Fruit fly (Drosophila melanogaster) whole organism, embryonic: ENCODE data around the gene CG14221.
A peak's percentile ranks its signal among the peaks of the same experiment; 100 is the strongest.

Experiments used
- Ada2b ChIP-seq: fragments of 200-800 bp; sonication (Bioruptor generic); IDR thresholded peaks from 2 replicates; pipeline ENCODE4 v1.3.6; 2022; ENCODE audit warnings: missing biosample characterization, missing genetic modification characterization
- Adf1 ChIP-seq: fragments of 200-800 bp; sonication (Bioruptor generic); IDR thresholded peaks from 2 replicates; pipeline ENCODE4 v1.3.6; 2022; ENCODE audit warnings: missing biosample characterization, missing genetic modification characterization
- Atf-2 ChIP-seq: fragments of 200-800 bp; sonication (Bioruptor generic); optimal IDR thresholded peaks from 2 replicates; lab custom pipeline; 2016; ENCODE audit warnings: missing biosample characterization, missing genetic modification characterization
- Bgb ChIP-seq: fragments of 200-800 bp; sonication (Bioruptor generic); IDR thresholded peaks from 2 replicates; pipeline ENCODE4 v1.3.6; 2022; ENCODE audit warnings: missing biosample characterization, missing genetic modification characterization; ENCODE audit not compliant: partially characterized antibody
- CG11695 ChIP-seq: fragments of 200-800 bp; sonication (Bioruptor generic); IDR thresholded peaks from 3 replicates; pipeline ENCODE4 v1.3.6; 2022; ENCODE audit warnings: missing biosample characterization, missing genetic modification characterization
- CG11696 ChIP-seq: fragments of 200-800 bp; sonication (Bioruptor generic); IDR thresholded peaks from 2 replicates; pipeline ENCODE4 v1.3.6; 2022; ENCODE audit warnings: missing biosample characterization, missing genetic modification characterization
- CG12659 ChIP-seq: fragments of 200-800 bp; sonication (Bioruptor generic); optimal IDR thresholded peaks from 3 replicates; lab custom pipeline; 2017; ENCODE audit warnings: mild to moderate bottlenecking, missing biosample characterization, missing genetic modification reagents, missing genetic modification characterization
- CG12942 ChIP-seq: fragments of 200-800 bp; sonication (Bioruptor generic); optimal IDR thresholded peaks from 3 replicates; lab custom pipeline; 2016; ENCODE audit warnings: missing biosample characterization, missing genetic modification characterization
- CG14860 ChIP-seq: fragments of 200-800 bp; sonication (Bioruptor generic); IDR thresholded peaks from 3 replicates; pipeline ENCODE4 v1.3.6; 2022; ENCODE audit warnings: missing biosample characterization, missing genetic modification characterization; ENCODE audit not compliant: partially characterized antibody
- CG17359 ChIP-seq: fragments of 200-800 bp; sonication (Bioruptor generic); optimal IDR thresholded peaks from 3 replicates; lab custom pipeline; 2018; ENCODE audit warnings: missing biosample characterization, mild to moderate bottlenecking, missing genetic modification characterization, moderate library complexity
- CG18599 ChIP-seq: fragments of 200-800 bp; sonication (Bioruptor generic); optimal IDR thresholded peaks from 3 replicates; lab custom pipeline; 2017; ENCODE audit warnings: missing biosample characterization, missing genetic modification characterization, mild to moderate bottlenecking, moderate library complexity, missing genetic modification reagents
- CG2712 ChIP-seq: fragments of 200-800 bp; optimal IDR thresholded peaks from 3 replicates; lab custom pipeline; 2019; ENCODE audit warnings: missing biosample characterization, mild to moderate bottlenecking, missing genetic modification characterization, moderate library complexity
- CG31388 ChIP-seq: fragments of 200-800 bp; sonication (Bioruptor generic); optimal IDR thresholded peaks from 2 replicates; lab custom pipeline; 2016; ENCODE audit warnings: missing biosample characterization, missing genetic modification characterization
- CG32772 ChIP-seq: fragments of 200-800 bp; sonication (Bioruptor generic); IDR thresholded peaks from 2 replicates; pipeline ENCODE4 v1.3.6; 2022; ENCODE audit warnings: missing biosample characterization, missing genetic modification characterization
- CG34376 ChIP-seq: fragments of 200-800 bp; sonication (Bioruptor generic); optimal IDR thresholded peaks from 2 replicates; lab custom pipeline; 2018; ENCODE audit warnings: missing biosample characterization, mild to moderate bottlenecking, missing genetic modification characterization
- CG4404 ChIP-seq: fragments of 200-800 bp; sonication (Bioruptor generic); IDR thresholded peaks from 2 replicates; pipeline ENCODE4 v1.3.6; 2022; ENCODE audit warnings: missing biosample characterization, missing genetic modification characterization
- CG4820 ChIP-seq: fragments of 200-800 bp; sonication (Bioruptor generic); optimal IDR thresholded peaks from 3 replicates; lab custom pipeline; 2016; ENCODE audit warnings: missing biosample characterization, missing genetic modification characterization
- CG5953 ChIP-seq: fragments of 200-800 bp; sonication (Bioruptor generic); IDR thresholded peaks from 2 replicates; pipeline ENCODE4 v1.3.6; 2022; ENCODE audit warnings: missing biosample characterization, missing genetic modification characterization
- CG6854 ChIP-seq: fragments of 200-800 bp; sonication (Bioruptor generic); optimal IDR thresholded peaks from 3 replicates; lab custom pipeline; 2017; ENCODE audit warnings: missing biosample characterization, mild to moderate bottlenecking, missing genetic modification characterization
- CG7556 ChIP-seq: fragments of 200-800 bp; sonication (Bioruptor generic); optimal IDR thresholded peaks from 2 replicates; lab custom pipeline; 2017; ENCODE audit warnings: missing biosample characterization, mild to moderate bottlenecking, missing genetic modification characterization
- CG8359 ChIP-seq: fragments of 200-800 bp; sonication (Bioruptor generic); optimal IDR thresholded peaks from 2 replicates; lab custom pipeline; 2017; ENCODE audit warnings: missing biosample characterization, mild to moderate bottlenecking, missing genetic modification characterization, borderline replicate concordance
- CG8765 ChIP-seq: fragments of 200-800 bp; sonication (Bioruptor generic); IDR thresholded peaks from 2 replicates; pipeline ENCODE4 v1.3.6; 2022; ENCODE audit warnings: missing biosample characterization, missing genetic modification characterization
- E2f2 ChIP-seq: fragments of 200-800 bp; sonication (Bioruptor generic); IDR thresholded peaks from 2 replicates; pipeline ENCODE4 v1.3.6; 2022; ENCODE audit warnings: missing biosample characterization, missing genetic modification characterization
- Fer3 ChIP-seq: fragments of 200-800 bp; sonication (Bioruptor generic); optimal IDR thresholded peaks from 2 replicates; lab custom pipeline; 2018; ENCODE audit warnings: missing biosample characterization, mild to moderate bottlenecking, missing genetic modification characterization, moderate library complexity
- Lim3 ChIP-seq: fragments of 200-800 bp; sonication (Bioruptor generic); IDR thresholded peaks from 2 replicates; pipeline ENCODE4 v1.3.6; 2022; ENCODE audit warnings: missing biosample characterization, missing genetic modification characterization
- Mrtf ChIP-seq: fragments of 200-800 bp; sonication (Bioruptor generic); IDR thresholded peaks from 3 replicates; pipeline ENCODE4 v1.3.6; 2022; ENCODE audit warnings: missing biosample characterization, missing genetic modification characterization
- NFAT ChIP-seq: fragments of 200-800 bp; sonication (Bioruptor generic); IDR thresholded peaks from 2 replicates; pipeline ENCODE4 v1.3.6; 2022; ENCODE audit warnings: missing biosample characterization, missing genetic modification characterization
- Neu2 ChIP-seq: fragments of 200-800 bp; sonication (Bioruptor generic); optimal IDR thresholded peaks from 3 replicates; lab custom pipeline; 2016; ENCODE audit warnings: missing biosample characterization, missing genetic modification characterization, borderline replicate concordance
- Nf-YC ChIP-seq: fragments of 200-800 bp; optimal IDR thresholded peaks from 3 replicates; lab custom pipeline; 2019; ENCODE audit warnings: missing biosample characterization, mild to moderate bottlenecking, missing genetic modification characterization, moderate library complexity
- Oli ChIP-seq: fragments of 200-800 bp; sonication (Bioruptor generic); optimal IDR thresholded peaks from 2 replicates; lab custom pipeline; 2018; ENCODE audit warnings: missing biosample characterization, mild to moderate bottlenecking, missing genetic modification characterization, moderate library complexity
- Vsx1 ChIP-seq: fragments of 200-800 bp; sonication (Bioruptor generic); optimal IDR thresholded peaks from 2 replicates; lab custom pipeline; 2017; ENCODE audit warnings: missing biosample characterization, mild to moderate bottlenecking, missing genetic modification characterization, missing genetic modification reagents
- bowl ChIP-seq: fragments of 200-800 bp; sonication (Bioruptor generic); IDR thresholded peaks from 2 replicates; pipeline ENCODE4 v1.3.6; 2022; ENCODE audit warnings: missing biosample characterization, missing genetic modification characterization
- btn ChIP-seq: fragments of 200-800 bp; sonication (Bioruptor generic); optimal IDR thresholded peaks from 2 replicates; lab custom pipeline; 2016; ENCODE audit warnings: missing biosample characterization, missing genetic modification characterization
- cg ChIP-seq: fragments of 200-800 bp; sonication (Bioruptor generic); optimal IDR thresholded peaks from 3 replicates; lab custom pipeline; 2019; ENCODE audit warnings: missing biosample characterization, mild to moderate bottlenecking, missing genetic modification characterization, moderate library complexity
- disco-r ChIP-seq: fragments of 200-800 bp; sonication (Bioruptor generic); optimal IDR thresholded peaks from 2 replicates; lab custom pipeline; 2016; ENCODE audit warnings: missing biosample characterization, missing genetic modification characterization
- dysf ChIP-seq: fragments of 200-800 bp; sonication (Bioruptor generic); IDR thresholded peaks from 3 replicates; pipeline ENCODE4 v1.3.6; 2022; ENCODE audit warnings: missing biosample characterization, missing genetic modification characterization
- emc ChIP-seq: fragments of 200-800 bp; sonication (Bioruptor generic); optimal IDR thresholded peaks from 2 replicates; lab custom pipeline; 2016; ENCODE audit warnings: missing biosample characterization, missing genetic modification characterization
- fd102C ChIP-seq: fragments of 200-800 bp; sonication (Bioruptor generic); optimal IDR thresholded peaks from 2 replicates; lab custom pipeline; 2018; ENCODE audit warnings: missing biosample characterization, mild to moderate bottlenecking, missing genetic modification characterization, moderate library complexity
- fd96Cb ChIP-seq: fragments of 200-800 bp; sonication (Bioruptor generic); optimal IDR thresholded peaks from 2 replicates; lab custom pipeline; 2018; ENCODE audit warnings: missing biosample characterization, mild to moderate bottlenecking, missing genetic modification characterization, moderate library complexity
- gem ChIP-seq: fragments of 200-800 bp; sonication (Bioruptor generic); optimal IDR thresholded peaks from 2 replicates; lab custom pipeline; 2019; ENCODE audit warnings: missing biosample characterization, mild to moderate bottlenecking, missing genetic modification characterization, moderate library complexity
- ken ChIP-seq: fragments of 200-800 bp; sonication (Bioruptor generic); IDR thresholded peaks from 3 replicates; pipeline ENCODE4 v1.3.6; 2022; ENCODE audit warnings: missing biosample characterization, missing genetic modification characterization
- klu ChIP-seq: fragments of 200-800 bp; sonication (Bioruptor generic); IDR thresholded peaks from 2 replicates; pipeline ENCODE4 v1.3.6; 2022; ENCODE audit warnings: missing biosample characterization, missing genetic modification characterization
- kni ChIP-seq: fragments of 200-800 bp; sonication (Bioruptor generic); optimal IDR thresholded peaks from 3 replicates; lab custom pipeline; 2017; ENCODE audit warnings: mild to moderate bottlenecking, missing biosample characterization, missing genetic modification reagents, missing genetic modification characterization
- lbe ChIP-seq: fragments of 200-800 bp; sonication (Bioruptor generic); optimal IDR thresholded peaks from 2 replicates; lab custom pipeline; 2016; ENCODE audit warnings: missing biosample characterization, mild to moderate bottlenecking, missing genetic modification characterization
- mirr ChIP-seq: fragments of 200-800 bp; sonication (Bioruptor generic); optimal IDR thresholded peaks from 3 replicates; lab custom pipeline; 2018; ENCODE audit warnings: missing biosample characterization, mild to moderate bottlenecking, missing genetic modification characterization
- nmo ChIP-seq: fragments of 200-800 bp; sonication (Bioruptor generic); optimal IDR thresholded peaks from 2 replicates; lab custom pipeline; 2018; ENCODE audit warnings: missing biosample characterization, mild to moderate bottlenecking, missing genetic modification characterization, moderate library complexity
- odd ChIP-seq: fragments of 200-800 bp; sonication (Bioruptor generic); optimal IDR thresholded peaks from 2 replicates; lab custom pipeline; 2017; ENCODE audit warnings: missing biosample characterization, mild to moderate bottlenecking, missing genetic modification characterization
- row ChIP-seq: fragments of 200-800 bp; sonication (Bioruptor generic); IDR thresholded peaks from 3 replicates; pipeline ENCODE4 v1.3.6; 2022; ENCODE audit warnings: missing biosample characterization, missing genetic modification characterization
- sens ChIP-seq: fragments of 200-800 bp; sonication (Bioruptor generic); peaks from one replicate; lab custom pipeline; 2016; ENCODE audit warnings: missing biosample characterization, missing genetic modification characterization
- shn ChIP-seq: fragments of 200-800 bp; sonication (Bioruptor generic); optimal IDR thresholded peaks from 3 replicates; lab custom pipeline; 2016; ENCODE audit warnings: missing biosample characterization, missing genetic modification characterization
- slp2 ChIP-seq: fragments of 200-800 bp; sonication (Bioruptor generic); optimal IDR thresholded peaks from 2 replicates; lab custom pipeline; 2016; ENCODE audit warnings: missing biosample characterization, missing genetic modification characterization
- tap ChIP-seq: fragments of 200-800 bp; optimal IDR thresholded peaks from 3 replicates; lab custom pipeline; 2019; ENCODE audit warnings: missing biosample characterization, mild to moderate bottlenecking, missing genetic modification characterization, moderate library complexity

CG14221 gene

DNA sequence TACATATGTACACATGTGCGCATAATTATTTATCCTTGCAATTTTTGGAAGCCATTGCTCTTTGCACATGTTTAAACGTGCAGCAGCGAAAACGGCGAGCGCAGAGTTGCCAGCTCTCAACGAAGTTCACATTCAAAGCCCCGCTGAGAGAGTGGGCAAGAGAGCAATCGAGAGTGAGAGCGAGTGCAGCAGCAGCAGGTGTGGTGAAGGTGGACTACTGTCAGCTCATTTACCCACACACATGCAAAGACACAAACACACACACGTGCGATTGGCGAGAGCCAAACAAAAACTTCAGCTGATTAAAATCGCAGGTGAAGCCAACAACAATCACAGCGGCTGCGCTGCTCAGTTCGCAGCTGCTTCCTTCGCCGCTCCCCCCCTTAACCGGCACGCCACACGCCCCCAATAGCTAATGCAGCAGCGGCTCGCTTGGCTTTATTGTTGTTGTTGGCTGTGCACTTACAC lies 10.4 kb upstream of the CG14221 start (continued):
- TF ChIP-seq CG8359, result no peak
- no peak for TF ChIP-seq CG32772
- TF ChIP-seq CG17359 (tag; lab: Kevin White, UChicago), result no peak
- TF ChIP-seq CG6854 (GFP tag; lab: Kevin White, UChicago), result no peak
- peak; percentile 92 for TF ChIP-seq cg (GFP tag; lab: Kevin White, UChicago)
- no peak for TF ChIP-seq dysf (GFP tag; lab: Robert Waterston, UW)
- no peak for TF ChIP-seq Neu2
- no peak for TF ChIP-seq ken (GFP tag; lab: Robert Waterston, UW)
- no peak for TF ChIP-seq kni
- TF ChIP-seq Atf-2 (GFP tag; lab: Kevin White, UChicago), result no peak
- no peak for TF ChIP-seq tap (tag; lab: Kevin White, UChicago)
- no peak for TF ChIP-seq CG5953 (GFP tag; lab: Robert Waterston, UW)
- TF ChIP-seq row (GFP tag; lab: Robert Waterston, UW), result no peak
- TF ChIP-seq CG8765 (GFP tag; lab: Robert Waterston, UW), result no peak
- no peak for TF ChIP-seq CG14860
- TF ChIP-seq gem (tag; lab: Kevin White, UChicago), result no peak
- no peak for TF ChIP-seq NFAT (GFP tag; lab: Robert Waterston, UW)
- no peak for TF ChIP-seq Nf-YC (tag; lab: Kevin White, UChicago)
- TF ChIP-seq CG31388 (GFP tag; lab: Kevin White, UChicago), result no peak
- TF ChIP-seq Vsx1 (GFP tag; lab: Kevin White, UChicago), result no peak
- TF ChIP-seq shn (GFP tag; lab: Kevin White, UChicago), result no peak
- no peak for TF ChIP-seq fd96Cb
- TF ChIP-seq slp2, result no peak
- TF ChIP-seq disco-r (GFP tag; lab: Kevin White, UChicago), result no peak
- peak; percentile 42; the same call in 1 of the 2 replicates for TF ChIP-seq Bgb (GFP tag; lab: Robert Waterston, UW)
- TF ChIP-seq CG4404 (GFP tag; lab: Robert Waterston, UW), result no peak
- TF ChIP-seq CG12659, result no peak
- TF ChIP-seq mirr (GFP tag; lab: Kevin White, UChicago), result no peak
- no peak for TF ChIP-seq CG18599 (GFP tag; lab: Kevin White, UChicago)
- TF ChIP-seq CG34376 (GFP tag; lab: Kevin White, UChicago), result peak; percentile 43
- no peak for TF ChIP-seq CG4820
- TF ChIP-seq Mrtf (GFP tag; lab: Robert Waterston, UW), result no peak
- no peak for TF ChIP-seq CG12942
- peak; percentile 64; the same call in 1 of the 3 replicates for TF ChIP-seq CG11695 (GFP tag; lab: Robert Waterston, UW)
- TF ChIP-seq bowl (GFP tag; lab: Robert Waterston, UW), result no peak; the same call in 1 of the 2 replicates
- TF ChIP-seq fd102C (GFP tag; lab: Kevin White, UChicago), result no peak
- no peak for TF ChIP-seq emc (GFP tag; lab: Kevin White, UChicago)
- TF ChIP-seq E2f2 (GFP tag; lab: Robert Waterston, UW), result no peak
- no peak for TF ChIP-seq sens (GFP tag; lab: Kevin White, UChicago)
- no peak for TF ChIP-seq Fer3
- no peak for TF ChIP-seq CG7556 (GFP tag; lab: Kevin White, UChicago)
- TF ChIP-seq klu, result no peak
- no peak for TF ChIP-seq btn (GFP tag; lab: Kevin White, UChicago)
- no peak for TF ChIP-seq Oli (tag; lab: Kevin White, UChicago)
- no peak for TF ChIP-seq CG2712 (tag; lab: Kevin White, UChicago)
- no peak for TF ChIP-seq lbe
- TF ChIP-seq CG11696 (GFP tag; lab: Robert Waterston, UW), result no peak
- no peak for TF ChIP-seq nmo (GFP tag; lab: Kevin White, UChicago)
- no peak for TF ChIP-seq Ada2b (GFP tag; lab: Robert Waterston, UW)
- TF ChIP-seq Adf1 (GFP tag; lab: Robert Waterston, UW), result peak; percentile 87
- no peak for TF ChIP-seq Lim3
- no peak for TF ChIP-seq odd (GFP tag; lab: Kevin White, UChicago)
